Worm (Caenorhabditis elegans) whole organism, L3 larva: Measurements from ENCODE around the gene C18H2.5.

Experiments used
- R02D3.7 ChIP-seq: fragments of 150-350 bp; optimal IDR thresholded peaks from 2 replicates; lab custom pipeline; 2014; ENCODE audit warnings: missing biosample characterization, missing genetic modification characterization
- ZK546.5 ChIP-seq: sonication (generic microtip); optimal IDR thresholded peaks from 2 replicates; lab custom pipeline; 2017; ENCODE audit warnings: missing biosample characterization, missing genetic modification characterization
- aly-2 ChIP-seq: fragments of 150-350 bp; optimal IDR thresholded peaks from 2 replicates; lab custom pipeline; 2014; ENCODE audit warnings: missing biosample characterization, missing genetic modification characterization
- ama-1 ChIP-seq: fragments of 150-350 bp; optimal IDR thresholded peaks from 2 replicates; lab custom pipeline; 2018
- ceh-16 ChIP-seq: sonication (generic microtip); optimal IDR thresholded peaks from 2 replicates; lab custom pipeline; 2017; ENCODE audit warnings: missing biosample characterization, missing genetic modification characterization
- ceh-28 ChIP-seq: fragments of 150-350 bp; optimal IDR thresholded peaks from 2 replicates; lab custom pipeline; 2014; ENCODE audit warnings: missing biosample characterization, missing genetic modification reagents, missing genetic modification characterization
- ceh-82 ChIP-seq: fragments of 150-350 bp; optimal IDR thresholded peaks from 2 replicates; lab custom pipeline; 2014; ENCODE audit warnings: missing biosample characterization, missing genetic modification characterization
- ceh-9 ChIP-seq: sonication (generic microtip); optimal IDR thresholded peaks from 2 replicates; lab custom pipeline; 2018; ENCODE audit warnings: missing biosample characterization, missing genetic modification characterization
- egl-27 ChIP-seq: sonication (generic microtip); optimal IDR thresholded peaks from 4 replicates; lab custom pipeline; 2017; ENCODE audit warnings: missing biosample characterization, missing genetic modification reagents, missing genetic modification characterization
- egl-5 ChIP-seq: fragments of 150-350 bp; optimal IDR thresholded peaks from 2 replicates; lab custom pipeline; 2017; ENCODE audit warnings: missing biosample characterization, missing genetic modification reagents, missing genetic modification characterization, inconsistent platforms
- elt-1 ChIP-seq: fragments of 150-350 bp; optimal IDR thresholded peaks from 2 replicates; lab custom pipeline; 2014; ENCODE audit warnings: missing biosample characterization, missing genetic modification characterization
- elt-2 ChIP-seq: sonication (generic microtip); optimal IDR thresholded peaks from 2 replicates; lab custom pipeline; 2016; ENCODE audit warnings: missing genetic modification reagents, mild to moderate bottlenecking, missing genetic modification characterization, missing compliant biosample characterization
- elt-3 ChIP-seq, 3 experiments: fragments of 150-350 bp in 1 of 3; sonication (generic microtip) in 2 of 3; optimal IDR thresholded peaks; 2 replicates in 2 of 3; 4 replicates in 1 of 3; lab custom pipeline; 2014 to 2017; ENCODE audit warnings: missing biosample characterization in 3 of 3, missing genetic modification characterization in 3 of 3
- eor-1 ChIP-seq, 2 experiments: fragments of 150-350 bp; optimal IDR thresholded peaks; 2 replicates each; lab custom pipeline; 2014 to 2018; ENCODE audit warnings: missing biosample characterization in 2 of 2, missing genetic modification characterization in 2 of 2
- fkh-2 ChIP-seq: fragments of 150-350 bp; optimal IDR thresholded peaks from 2 replicates; lab custom pipeline; 2014; ENCODE audit warnings: missing biosample characterization, missing genetic modification reagents, missing genetic modification characterization
- fos-1 ChIP-seq: fragments of 150-350 bp; optimal IDR thresholded peaks from 2 replicates; lab custom pipeline; 2014; ENCODE audit warnings: missing biosample characterization, missing genetic modification characterization
- hmg-11 ChIP-seq: sonication (generic microtip); optimal IDR thresholded peaks from 2 replicates; lab custom pipeline; 2016; ENCODE audit warnings: missing genetic modification characterization, missing compliant biosample characterization
- jun-1 ChIP-seq: fragments of 150-350 bp; optimal IDR thresholded peaks from 2 replicates; lab custom pipeline; 2014; ENCODE audit warnings: missing biosample characterization, missing genetic modification reagents, missing genetic modification characterization
- lin-15B ChIP-seq: fragments of 150-350 bp; optimal IDR thresholded peaks from 2 replicates; lab custom pipeline; 2014; ENCODE audit warnings: missing biosample characterization, missing genetic modification characterization
- lin-39 ChIP-seq: fragments of 150-350 bp; optimal IDR thresholded peaks from 2 replicates; lab custom pipeline; 2018; ENCODE audit warnings: missing biosample characterization, missing genetic modification reagents, missing genetic modification characterization
- lsy-12 ChIP-seq: sonication (generic microtip); optimal IDR thresholded peaks from 2 replicates; lab custom pipeline; 2016; ENCODE audit warnings: mild to moderate bottlenecking, missing genetic modification characterization, missing compliant biosample characterization
- mdl-1 ChIP-seq: fragments of 150-350 bp; optimal IDR thresholded peaks from 2 replicates; lab custom pipeline; 2014; ENCODE audit warnings: missing biosample characterization, missing genetic modification characterization
- mml-1 ChIP-seq: fragments of 150-350 bp; sonication (generic microtip); optimal IDR thresholded peaks from 3 replicates; lab custom pipeline; 2014; ENCODE audit warnings: missing biosample characterization, missing genetic modification characterization
- nfya-1 ChIP-seq: sonication (generic microtip); optimal IDR thresholded peaks from 2 replicates; lab custom pipeline; 2017; ENCODE audit warnings: missing genetic modification characterization, mild to moderate bottlenecking, missing compliant biosample characterization, antibody characterized with exemption, moderate library complexity; ENCODE audit not compliant: insufficient read depth
- nhr-11 ChIP-seq: fragments of 150-350 bp; optimal IDR thresholded peaks from 2 replicates; lab custom pipeline; 2014; ENCODE audit warnings: missing biosample characterization, missing genetic modification characterization
- nhr-12 ChIP-seq: fragments of 150-350 bp; optimal IDR thresholded peaks from 2 replicates; lab custom pipeline; 2014; ENCODE audit warnings: missing biosample characterization, missing genetic modification characterization
- nhr-23 ChIP-seq: fragments of 150-350 bp; optimal IDR thresholded peaks from 2 replicates; lab custom pipeline; 2014; ENCODE audit warnings: missing biosample characterization, missing genetic modification reagents, missing genetic modification characterization
- nhr-25 ChIP-seq: sonication (generic microtip); optimal IDR thresholded peaks from 2 replicates; lab custom pipeline; 2017; ENCODE audit warnings: missing biosample characterization, missing genetic modification characterization
- nhr-43 ChIP-seq: sonication (generic microtip); optimal IDR thresholded peaks from 2 replicates; lab custom pipeline; 2016; ENCODE audit warnings: mild to moderate bottlenecking, missing genetic modification characterization, missing compliant biosample characterization; ENCODE audit not compliant: poor library complexity, severe bottlenecking
- nhr-67 ChIP-seq: fragments of 150-350 bp; optimal IDR thresholded peaks from 2 replicates; lab custom pipeline; 2014; ENCODE audit warnings: missing biosample characterization, missing genetic modification characterization
- pha-4 ChIP-seq: fragments of 150-350 bp; optimal IDR thresholded peaks from 2 replicates; lab custom pipeline; 2014; ENCODE audit warnings: missing biosample characterization, missing genetic modification reagents, missing genetic modification characterization
- pqm-1 ChIP-seq: fragments of 150-350 bp; optimal IDR thresholded peaks from 2 replicates; lab custom pipeline; 2017; ENCODE audit warnings: missing biosample characterization, missing genetic modification characterization, inconsistent platforms
- skn-1 ChIP-seq: fragments of 150-350 bp; optimal IDR thresholded peaks from 2 replicates; lab custom pipeline; 2014; ENCODE audit warnings: missing biosample characterization, missing genetic modification characterization
- snpc-4 ChIP-seq: fragments of 150-350 bp; optimal IDR thresholded peaks from 2 replicates; lab custom pipeline; 2014; ENCODE audit warnings: missing biosample characterization, missing genetic modification characterization
- tbx-2 ChIP-seq: sonication (generic microtip); optimal IDR thresholded peaks from 2 replicates; lab custom pipeline; 2016; ENCODE audit warnings: mild to moderate bottlenecking, missing genetic modification characterization, missing compliant biosample characterization
- unc-39 ChIP-seq: sonication (generic microtip); optimal IDR thresholded peaks from 4 replicates; lab custom pipeline; 2017; ENCODE audit warnings: missing biosample characterization, missing genetic modification characterization
- unc-62 ChIP-seq: fragments of 150-350 bp; sonication (generic microtip); optimal IDR thresholded peaks from 4 replicates; lab custom pipeline; 2014; ENCODE audit warnings: missing biosample characterization, missing genetic modification reagents, missing genetic modification characterization
- ztf-11 ChIP-seq: fragments of 150-350 bp; optimal IDR thresholded peaks from 2 replicates; lab custom pipeline; 2014; ENCODE audit warnings: missing biosample characterization, missing genetic modification characterization
- ztf-4 ChIP-seq: fragments of 150-350 bp; optimal IDR thresholded peaks from 2 replicates; lab custom pipeline; 2014; ENCODE audit warnings: missing biosample characterization, missing genetic modification characterization

Gene C18H2.5

ce11 chrIII:7729534-7730061 lies 35.4 kb upstream of the C18H2.5 start, which contains the start of gene ZK112.4 (continued):
- TF ChIP-seq egl-27 (tag; lab: Kevin White, UChicago): no peak
- TF ChIP-seq snpc-4 (tag; lab: Kevin White, UChicago): no peak
- no peak for TF ChIP-seq nhr-12 (tag; lab: Kevin White, UChicago)
- TF ChIP-seq elt-3 (tag; optimal IDR thresholded peaks at IDR 0.05; lab: Kevin White, UChicago): no peak
- no peak for TF ChIP-seq ceh-9 (tag; lab: Kevin White, UChicago)
- peak; percentile 83 for TF ChIP-seq nhr-23
- peak; percentile 15 for TF ChIP-seq R02D3.7 (tag; lab: Kevin White, UChicago)
- no peak for TF ChIP-seq ztf-11 (tag; lab: Kevin White, UChicago)
- peak; percentile 65 for TF ChIP-seq mdl-1 (tag; lab: Kevin White, UChicago)
- no peak for TF ChIP-seq eor-1 (tag; optimal IDR thresholded peaks at IDR 0.05; lab: Kevin White, UChicago)
- no peak for TF ChIP-seq elt-2
- no peak for TF ChIP-seq ZK546.5 (tag; lab: Kevin White, UChicago)
- no peak for TF ChIP-seq unc-39

- TF ChIP-seq R02D3.7 (tag; lab: Kevin White, UChicago) (no peak), elt-2 (no peak), nhr-67 (tag; lab: Kevin White, UChicago) (no peak), jun-1 (no peak), egl-5 (peak; percentile 55), lin-15B (no peak), lin-39 (tag; lab: Kevin White, UChicago) (peak; percentile 53)
Measured at ce11 chrIII:7729062-7729461, 34.9 kb upstream of the C18H2.5 start.

DNA sequence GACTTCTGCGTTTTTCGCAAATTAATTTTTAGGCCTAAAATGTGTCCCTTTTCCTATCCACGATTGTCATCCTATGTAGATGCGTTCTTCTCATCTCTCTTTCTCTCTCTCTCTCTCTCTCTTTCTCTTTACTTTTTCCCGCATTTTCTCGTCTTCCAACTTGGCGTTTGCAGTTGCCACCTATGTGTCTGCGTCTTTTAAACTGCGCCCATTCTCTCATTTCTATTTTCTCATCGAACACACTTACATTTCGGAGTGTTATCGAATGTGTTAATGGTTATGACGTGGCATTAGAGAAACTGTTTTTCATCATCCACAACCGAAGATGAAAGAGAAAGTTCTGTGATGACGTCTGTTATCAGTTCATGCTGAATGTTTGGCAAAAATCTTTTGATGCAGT lies 34.3 kb upstream of the C18H2.5 start:
- TF ChIP-seq mdl-1 (tag; lab: Kevin White, UChicago) (no peak), tbx-2 (tag; lab: Kevin White, UChicago) (no peak), fos-1 (no peak), aly-2 (tag; lab: Kevin White, UChicago) (no peak), unc-62 (GFP tag; lab: Kevin White, UChicago) (peak; percentile 17), egl-27 (tag; lab: Kevin White, UChicago) (no peak), elt-3 (tag; optimal IDR thresholded peaks at IDR 0.05; lab: Kevin White, UChicago) (peak in 1 of 3 experiments; percentile 80), egl-5 (peak; percentile 13), nfya-1 (tag; lab: Kevin White, UChicago) (peak; percentile 74), elt-2 (peak; percentile 88), pqm-1 (tag; lab: Kevin White, UChicago) (peak; percentile 49), pha-4 (tag; lab: Kevin White, UChicago) (peak; percentile 72), nhr-25 (tag; lab: Kevin White, UChicago) (peak; percentile 75), ceh-16 (tag; lab: Kevin White, UChicago) (no peak), ceh-82 (tag; lab: Kevin White, UChicago) (no peak), nhr-11 (tag; lab: Kevin White, UChicago) (no peak), ceh-28 (tag; lab: Kevin White, UChicago) (peak; percentile 39), hmg-11 (tag; lab: Kevin White, UChicago) (peak; percentile 34), ama-1 (lab: Kevin White, UChicago) (peak; percentile 51), snpc-4 (tag; lab: Kevin White, UChicago) (no peak), nhr-23 (peak; percentile 86), mml-1 (no peak), skn-1 (tag; lab: Kevin White, UChicago) (peak; percentile 59), fkh-2 (tag; lab: Kevin White, UChicago) (no peak), lsy-12 (peak; percentile 25), ceh-9 (tag; lab: Kevin White, UChicago) (no peak), lin-39 (tag; lab: Kevin White, UChicago) (peak; percentile 24), elt-1 (tag; lab: Kevin White, UChicago) (no peak), R02D3.7 (tag; lab: Kevin White, UChicago) (peak; percentile 11), nhr-43 (peak; percentile 62), lin-15B (peak; percentile 41), nhr-67 (tag; lab: Kevin White, UChicago) (no peak), nhr-12 (tag; lab: Kevin White, UChicago) (no peak), ztf-4 (no peak)
- TF ChIP-seq, all 47 proteins: peak for 18
